Fruit fly (Drosophila melanogaster): ENCODE measurements around the gene SA1.

Gene SA1

dm6 chr2L:6956725-6957124, 6.5 kb downstream of the SA1 start, which contains the start of the genes CG13775 and CG3430 (continued):
- TF ChIP-seq CG3407 (GFP tag; optimal IDR thresholded peaks at IDR 0.05) (no peak), CG11085 (GFP tag; IDR thresholded peaks at IDR 0.05) (no peak), Trl (optimal IDR thresholded peaks at IDR 0.05) (no peak), Trl (GFP tag; optimal IDR thresholded peaks at IDR 0.05) (peak; percentile 42), chm (GFP tag; IDR thresholded peaks at IDR 0.05) (peak; percentile 66), fru (optimal IDR thresholded peaks at IDR 0.05) (no peak), D19A (tag; optimal IDR thresholded peaks at IDR 0.05) (no peak), Dbx (GFP tag; IDR thresholded peaks at IDR 0.05) (peak; percentile 65; the same call in 1 of the 3 replicates), Gug (GFP tag; IDR thresholded peaks at IDR 0.05) (peak; percentile 16; the same call in 1 of the 4 replicates), CG7987 (GFP tag; optimal IDR thresholded peaks at IDR 0.05) (peak; percentile 30), CG8944 (GFP tag; optimal IDR thresholded peaks at IDR 0.05) (no peak), Antp (GFP tag; optimal IDR thresholded peaks at IDR 0.05) (peak; percentile 62), CG15696 (tag; optimal IDR thresholded peaks at IDR 0.05) (peak; percentile 0), her (GFP tag; optimal IDR thresholded peaks at IDR 0.05) (peak; percentile 52), CG9609 (GFP tag; optimal IDR thresholded peaks at IDR 0.05) (peak; percentile 30), az2 (GFP tag; optimal IDR thresholded peaks at IDR 0.05) (no peak), bbx (GFP tag; IDR thresholded peaks at IDR 0.05; ENCODE audit: partially characterized antibody) (peak; percentile 54; the same call in 1 of the 2 replicates), CG3995 (GFP tag; optimal IDR thresholded peaks at IDR 0.05) (no peak), CG5180 (GFP tag; optimal IDR thresholded peaks at IDR 0.05) (no peak), Sry-β (GFP tag; optimal IDR thresholded peaks at IDR 0.05) (peak; percentile 22), ftz-f1 (GFP tag; optimal IDR thresholded peaks at IDR 0.05) (peak; percentile 0), ro (GFP tag; IDR thresholded peaks at IDR 0.05) (no peak), Bgb (GFP tag; IDR thresholded peaks at IDR 0.05; ENCODE audit: partially characterized antibody) (peak; percentile 77), ato (GFP tag; IDR thresholded peaks at IDR 0.05; ENCODE audit: partially characterized antibody) (peak; percentile 20; the same call in 1 of the 2 replicates), CHES-1-like (GFP tag; optimal IDR thresholded peaks at IDR 0.05) (peak; percentile 56), CG3847 (GFP tag; IDR thresholded peaks at IDR 0.05) (peak; percentile 24; the same call in 1 of the 2 replicates), stc (GFP tag; IDR thresholded peaks at IDR 0.05) (peak; percentile 36; the same call in 1 of the 2 replicates), CG7271 (tag; optimal IDR thresholded peaks at IDR 0.05) (peak; percentile 38), CG13775 (GFP tag; optimal IDR thresholded peaks at IDR 0.05) (peak; percentile 100), HLHmδ (GFP tag; optimal IDR thresholded peaks at IDR 0.05) (no peak), HLH54F (GFP tag; optimal IDR thresholded peaks at IDR 0.05) (no peak), CG18476 (GFP tag; optimal IDR thresholded peaks at IDR 0.05) (no peak), CG7928 (GFP tag; optimal IDR thresholded peaks at IDR 0.05) (peak; percentile 89), gce (GFP tag; IDR thresholded peaks at IDR 0.05) (0 out of 3 replicates have a peak, but pooled peaks have one; percentile 31), Doc3 (GFP tag; IDR thresholded peaks at IDR 0.05; ENCODE audit: partially characterized antibody) (peak; percentile 66), repo (GFP tag; optimal IDR thresholded peaks at IDR 0.05) (peak; percentile 28), NC2β (GFP tag; optimal IDR thresholded peaks at IDR 0.05) (peak; percentile 11), CG10366 (GFP tag; IDR thresholded peaks at IDR 0.05) (peak; percentile 18; the same call in 1 of the 2 replicates), CG11504 (tag; optimal IDR thresholded peaks at IDR 0.05) (no peak), BtbVII (GFP tag; optimal IDR thresholded peaks at IDR 0.05) (no peak), CG6654 (GFP tag; optimal IDR thresholded peaks at IDR 0.05) (no peak), CG9437 (GFP tag; optimal IDR thresholded peaks at IDR 0.05) (peak; percentile 2), CG30403 (GFP tag; optimal IDR thresholded peaks at IDR 0.05) (peak; percentile 26), nom (GFP tag; optimal IDR thresholded peaks at IDR 0.05) (peak; percentile 11), Fer1 (GFP tag; optimal IDR thresholded peaks at IDR 0.05) (peak; percentile 34), Nf-YA (GFP tag; IDR thresholded peaks at IDR 0.05) (no peak), CG16813 (GFP tag; IDR thresholded peaks at IDR 0.05; ENCODE audit: partially characterized antibody) (peak; percentile 56), wor (GFP tag; IDR thresholded peaks at IDR 0.05) (no peak), p53 (GFP tag; optimal IDR thresholded peaks at IDR 0.05) (no peak), zfh1 (GFP tag; IDR thresholded peaks at IDR 0.05) (peak; percentile 45; the same call in 2 of the 3 replicates), Side (GFP tag; optimal IDR thresholded peaks at IDR 0.05) (no peak), CG4282 (GFP tag; optimal IDR thresholded peaks at IDR 0.05) (no peak)

Measured in whole organism, embryonic.